Fruit fly (Drosophila melanogaster) whole organism, embryonic: ENCODE measurements around the gene Obp99b.

Source experiments
- Antp ChIP-seq: fragments of 200-800 bp; sonication (Bioruptor generic); optimal IDR thresholded peaks from 3 replicates; lab custom pipeline; 2016; ENCODE audit warnings: missing biosample characterization, missing genetic modification characterization
- CG1024 ChIP-seq: fragments of 200-800 bp; sonication (Bioruptor generic); IDR thresholded peaks from 2 replicates; pipeline ENCODE4 v1.3.6; 2022; ENCODE audit warnings: missing biosample characterization, missing genetic modification characterization
- CG10267 ChIP-seq: fragments of 200-800 bp; sonication (Bioruptor generic); optimal IDR thresholded peaks from 2 replicates; lab custom pipeline; 2018; ENCODE audit warnings: missing biosample characterization, mild to moderate bottlenecking, missing genetic modification characterization, moderate library complexity
- CG11085 ChIP-seq: fragments of 200-800 bp; sonication (Bioruptor generic); IDR thresholded peaks from 2 replicates; pipeline ENCODE4 v1.3.6; 2022; ENCODE audit warnings: missing biosample characterization, missing genetic modification characterization
- CG11093 ChIP-seq: fragments of 200-800 bp; sonication (Bioruptor generic); IDR thresholded peaks from 3 replicates; pipeline ENCODE4 v1.3.6; 2022; ENCODE audit warnings: missing biosample characterization, missing genetic modification characterization
- CG11504 ChIP-seq: fragments of 200-800 bp; sonication (Bioruptor generic); optimal IDR thresholded peaks from 3 replicates; lab custom pipeline; 2019; ENCODE audit warnings: missing biosample characterization, mild to moderate bottlenecking, missing genetic modification characterization, moderate library complexity
- CG13424 ChIP-seq: fragments of 200-800 bp; sonication (Bioruptor generic); optimal IDR thresholded peaks from 2 replicates; lab custom pipeline; 2019; ENCODE audit warnings: missing biosample characterization, mild to moderate bottlenecking, missing genetic modification characterization, moderate library complexity
- CG14050 ChIP-seq: fragments of 200-800 bp; sonication (Bioruptor generic); IDR thresholded peaks from 3 replicates; pipeline ENCODE4 v1.3.6; 2022; ENCODE audit warnings: missing biosample characterization, missing genetic modification characterization
- CG1647 ChIP-seq: fragments of 200-800 bp; sonication (Bioruptor generic); optimal IDR thresholded peaks from 3 replicates; lab custom pipeline; 2016; ENCODE audit warnings: missing biosample characterization, missing genetic modification characterization
- CG16779 ChIP-seq: fragments of 200-800 bp; sonication (Bioruptor generic); IDR thresholded peaks from 2 replicates; pipeline ENCODE4 v1.3.6; 2022; ENCODE audit warnings: missing biosample characterization, missing genetic modification characterization
- CG18262 ChIP-seq: fragments of 200-800 bp; optimal IDR thresholded peaks from 3 replicates; lab custom pipeline; 2019; ENCODE audit warnings: missing biosample characterization, mild to moderate bottlenecking, missing genetic modification characterization, moderate library complexity
- CG2202 ChIP-seq: fragments of 200-800 bp; sonication (Bioruptor generic); optimal IDR thresholded peaks from 2 replicates; lab custom pipeline; 2018; ENCODE audit warnings: missing biosample characterization, mild to moderate bottlenecking, missing genetic modification characterization
- CG2712 ChIP-seq: fragments of 200-800 bp; optimal IDR thresholded peaks from 3 replicates; lab custom pipeline; 2019; ENCODE audit warnings: missing biosample characterization, mild to moderate bottlenecking, missing genetic modification characterization, moderate library complexity
- CG30020 ChIP-seq: fragments of 200-800 bp; optimal IDR thresholded peaks from 2 replicates; lab custom pipeline; 2019; ENCODE audit warnings: missing biosample characterization, mild to moderate bottlenecking, missing genetic modification characterization, moderate library complexity
- CG4360 ChIP-seq: fragments of 200-800 bp; sonication (Bioruptor generic); IDR thresholded peaks from 2 replicates; pipeline ENCODE4 v1.3.6; 2022; ENCODE audit warnings: missing biosample characterization, missing genetic modification characterization
- CG43689 ChIP-seq: fragments of 200-800 bp; sonication (Bioruptor generic); IDR thresholded peaks from 2 replicates; pipeline ENCODE4 v1.3.6; 2022; ENCODE audit warnings: missing biosample characterization, missing genetic modification characterization
- CG6854 ChIP-seq: fragments of 200-800 bp; sonication (Bioruptor generic); optimal IDR thresholded peaks from 3 replicates; lab custom pipeline; 2017; ENCODE audit warnings: missing biosample characterization, mild to moderate bottlenecking, missing genetic modification characterization
- CG7372 ChIP-seq: fragments of 200-800 bp; sonication (Bioruptor generic); IDR thresholded peaks from 2 replicates; pipeline ENCODE4 v1.3.6; 2022; ENCODE audit warnings: missing biosample characterization, missing genetic modification characterization
- CG8765 ChIP-seq: fragments of 200-800 bp; sonication (Bioruptor generic); IDR thresholded peaks from 2 replicates; pipeline ENCODE4 v1.3.6; 2022; ENCODE audit warnings: missing biosample characterization, missing genetic modification characterization
- CG9609 ChIP-seq: fragments of 200-800 bp; sonication (Bioruptor generic); optimal IDR thresholded peaks from 3 replicates; lab custom pipeline; 2016; ENCODE audit warnings: missing biosample characterization, missing genetic modification characterization
- Deaf1 ChIP-seq: fragments of 200-800 bp; optimal IDR thresholded peaks from 3 replicates; lab custom pipeline; 2019; ENCODE audit warnings: missing biosample characterization, mild to moderate bottlenecking, missing genetic modification characterization, moderate library complexity
- Dip2 ChIP-seq: fragments of 200-800 bp; sonication (Bioruptor generic); IDR thresholded peaks from 2 replicates; pipeline ENCODE4 v1.3.6; 2022; ENCODE audit warnings: missing biosample characterization, missing genetic modification characterization
- Ets65A ChIP-seq: fragments of 200-800 bp; sonication (Bioruptor generic); peaks from one replicate; lab custom pipeline; 2016; ENCODE audit warnings: missing biosample characterization, missing genetic modification characterization
- HmgZ ChIP-seq: fragments of 200-800 bp; sonication (Bioruptor generic); optimal IDR thresholded peaks from 2 replicates; lab custom pipeline; 2018; ENCODE audit warnings: missing biosample characterization, mild to moderate bottlenecking, missing genetic modification characterization
- Hr78 ChIP-seq, 2 experiments: fragments of 200-800 bp in 1 of 2; fragments of >200 bp in 1 of 2; sonication (Bioruptor generic) in 1 of 2; optimal IDR thresholded peaks; 2 replicates each; lab custom pipeline; 2017 to 2019; ENCODE audit warnings: missing biosample characterization in 2 of 2, missing genetic modification characterization in 2 of 2, mild to moderate bottlenecking in 1 of 2, moderate library complexity in 1 of 2
- MTF-1 ChIP-seq: fragments of 200-800 bp; sonication (Bioruptor generic); optimal IDR thresholded peaks from 2 replicates; lab custom pipeline; 2018; ENCODE audit warnings: missing biosample characterization, mild to moderate bottlenecking, missing genetic modification characterization, borderline replicate concordance
- Meics ChIP-seq: fragments of 200-800 bp; sonication (Bioruptor generic); optimal IDR thresholded peaks from 2 replicates; lab custom pipeline; 2017; ENCODE audit warnings: missing biosample characterization, mild to moderate bottlenecking, missing genetic modification characterization
- Side ChIP-seq: fragments of 200-800 bp; sonication (Bioruptor generic); optimal IDR thresholded peaks from 2 replicates; lab custom pipeline; 2016; ENCODE audit warnings: missing biosample characterization, missing genetic modification characterization
- ac ChIP-seq: fragments of 200-800 bp; sonication (Bioruptor generic); optimal IDR thresholded peaks from 3 replicates; lab custom pipeline; 2017; ENCODE audit warnings: missing biosample characterization, mild to moderate bottlenecking, missing genetic modification characterization
- aop ChIP-seq: fragments of 200-800 bp; sonication (Bioruptor generic); IDR thresholded peaks from 2 replicates; pipeline ENCODE4 v1.3.6; 2022; ENCODE audit warnings: missing biosample characterization, missing genetic modification characterization
- bigmax ChIP-seq: fragments of 200-800 bp; sonication (Bioruptor generic); optimal IDR thresholded peaks from 2 replicates; lab custom pipeline; 2018; ENCODE audit warnings: missing biosample characterization, mild to moderate bottlenecking, missing genetic modification characterization
- chm ChIP-seq: fragments of 200-800 bp; sonication (Bioruptor generic); IDR thresholded peaks from 2 replicates; pipeline ENCODE4 v1.3.6; 2022; ENCODE audit warnings: missing biosample characterization, missing genetic modification characterization
- croc ChIP-seq: fragments of 200-800 bp; sonication (Bioruptor generic); conservative IDR thresholded peaks from 3 replicates; pipeline ENCODE4 v1.3.6; 2022; ENCODE audit warnings: missing biosample characterization, missing genetic modification characterization
- dan ChIP-seq: fragments of 200-800 bp; sonication (Bioruptor generic); IDR thresholded peaks from 2 replicates; pipeline ENCODE4 v1.3.6; 2022; ENCODE audit warnings: missing biosample characterization, missing genetic modification characterization
- danr ChIP-seq: fragments of 200-800 bp; sonication (Bioruptor generic); IDR thresholded peaks from 2 replicates; pipeline ENCODE4 v1.3.6; 2022; ENCODE audit warnings: missing biosample characterization, missing genetic modification characterization
- ewg ChIP-seq: fragments of 200-800 bp; sonication (Bioruptor generic); optimal IDR thresholded peaks from 3 replicates; lab custom pipeline; 2017; ENCODE audit warnings: mild to moderate bottlenecking, missing biosample characterization, missing genetic modification reagents, missing genetic modification characterization
- fd64A ChIP-seq: fragments of 200-800 bp; sonication (Bioruptor generic); optimal IDR thresholded peaks from 3 replicates; lab custom pipeline; 2018; ENCODE audit warnings: missing biosample characterization, mild to moderate bottlenecking, missing genetic modification characterization
- fd96Cb ChIP-seq: fragments of 200-800 bp; sonication (Bioruptor generic); optimal IDR thresholded peaks from 2 replicates; lab custom pipeline; 2018; ENCODE audit warnings: missing biosample characterization, mild to moderate bottlenecking, missing genetic modification characterization, moderate library complexity
- gt ChIP-seq: fragments of 200-800 bp; sonication (Bioruptor generic); IDR thresholded peaks from 2 replicates; pipeline ENCODE4 v1.3.6; 2022; ENCODE audit warnings: missing biosample characterization, missing genetic modification characterization
- hth ChIP-seq: fragments of >200 bp; optimal IDR thresholded peaks from 2 replicates; lab custom pipeline; 2017; ENCODE audit warnings: inconsistent platforms
- insv ChIP-seq, 2 experiments: fragments of 200-800 bp; sonication (Bioruptor generic); optimal IDR thresholded peaks; 3 replicates each; lab custom pipeline; 2016 to 2018; ENCODE audit warnings: missing biosample characterization in 2 of 2, missing genetic modification characterization in 2 of 2
- lilli ChIP-seq: fragments of 200-800 bp; sonication (Bioruptor generic); optimal IDR thresholded peaks from 3 replicates; lab custom pipeline; 2016; ENCODE audit warnings: missing biosample characterization, missing genetic modification characterization
- maf-S ChIP-seq: fragments of 200-800 bp; sonication (Bioruptor generic); optimal IDR thresholded peaks from 2 replicates; lab custom pipeline; 2016; ENCODE audit warnings: missing biosample characterization, missing genetic modification characterization
- mirr ChIP-seq: fragments of 200-800 bp; sonication (Bioruptor generic); optimal IDR thresholded peaks from 3 replicates; lab custom pipeline; 2018; ENCODE audit warnings: missing biosample characterization, mild to moderate bottlenecking, missing genetic modification characterization
- nmo ChIP-seq: fragments of 200-800 bp; sonication (Bioruptor generic); optimal IDR thresholded peaks from 2 replicates; lab custom pipeline; 2018; ENCODE audit warnings: missing biosample characterization, mild to moderate bottlenecking, missing genetic modification characterization, moderate library complexity
- ranshi ChIP-seq: fragments of 200-800 bp; sonication (Bioruptor generic); IDR thresholded peaks from 2 replicates; pipeline ENCODE4 v1.3.6; 2022; ENCODE audit warnings: missing biosample characterization, missing genetic modification characterization
- sim ChIP-seq: fragments of 200-800 bp; sonication (Bioruptor generic); IDR thresholded peaks from 2 replicates; pipeline ENCODE4 v1.3.6; 2022; ENCODE audit warnings: missing biosample characterization, missing genetic modification characterization
- tna ChIP-seq: fragments of 200-800 bp; sonication (Bioruptor generic); IDR thresholded peaks from 2 replicates; pipeline ENCODE4 v1.3.6; 2022; ENCODE audit warnings: missing biosample characterization, missing genetic modification characterization; ENCODE audit not compliant: partially characterized antibody
- ttk ChIP-seq: fragments of 200-800 bp; sonication (Bioruptor generic); IDR thresholded peaks from 2 replicates; pipeline ENCODE4 v2.1.2; 2022; ENCODE audit warnings: missing biosample characterization, missing genetic modification characterization
- unpg ChIP-seq: fragments of 200-800 bp; sonication (Bioruptor generic); optimal IDR thresholded peaks from 3 replicates; lab custom pipeline; 2018; ENCODE audit warnings: missing biosample characterization, mild to moderate bottlenecking, missing genetic modification characterization, moderate library complexity

Gene Obp99b

DNA sequence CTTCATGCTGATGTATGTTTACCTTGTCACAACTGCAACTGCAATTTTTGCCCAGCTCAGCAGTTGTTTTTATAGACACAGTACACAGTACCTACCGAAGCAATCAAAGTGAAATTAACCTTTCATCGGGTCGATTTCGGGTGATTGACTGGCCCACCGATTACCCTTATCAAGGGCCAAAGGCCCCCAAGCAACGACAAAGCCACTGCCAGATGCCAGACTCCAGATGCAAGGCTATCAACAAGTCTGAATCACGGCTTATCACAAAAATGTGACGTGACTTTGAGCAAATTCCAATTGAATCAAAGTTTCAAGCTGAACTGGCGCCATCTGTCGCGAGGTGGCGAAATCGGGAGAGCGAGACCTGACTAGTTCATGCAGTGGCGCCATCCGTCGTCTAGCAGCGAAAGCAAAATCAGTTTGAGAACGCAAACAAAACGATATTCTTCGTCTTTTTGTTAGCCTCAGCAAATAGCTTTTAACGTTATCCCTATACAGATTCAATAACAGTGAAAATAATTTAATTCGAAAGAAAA lies at the start of gene Obp99b (continued):
- peak; percentile 60 for TF ChIP-seq nmo
- TF ChIP-seq fd64A (GFP tag; lab: Kevin White, UChicago), result peak; percentile 87
- peak; percentile 39; the same call in 1 of the 2 replicates for TF ChIP-seq gt (GFP tag; lab: Robert Waterston, UW)
- peak; percentile 76 for TF ChIP-seq CG9609 (GFP tag; lab: Kevin White, UChicago)
- TF ChIP-seq CG8765 (GFP tag; lab: Robert Waterston, UW), result no peak; the same call in 1 of the 2 replicates
- peak; percentile 88 for TF ChIP-seq mirr (GFP tag; lab: Kevin White, UChicago)
- TF ChIP-seq maf-S (GFP tag; lab: Kevin White, UChicago), result peak; percentile 47
- TF ChIP-seq CG16779 (GFP tag; lab: Robert Waterston, UW), result peak; percentile 75
- no peak for TF ChIP-seq CG4360 (GFP tag; lab: Robert Waterston, UW)
- peak; percentile 71 for TF ChIP-seq CG43689 (GFP tag; lab: Robert Waterston, UW)
- TF ChIP-seq dan (GFP tag; lab: Robert Waterston, UW), result no peak
- peak; percentile 70 for TF ChIP-seq CG11085 (GFP tag; lab: Robert Waterston, UW)
- peak in 1 of 2 experiments; percentile 43 for TF ChIP-seq insv (GFP tag; optimal IDR thresholded peaks at IDR 0.05; lab: Kevin White, UChicago)
- TF ChIP-seq tna, result no peak
- TF ChIP-seq Side (GFP tag; lab: Kevin White, UChicago), result peak; percentile 82
- peak; percentile 84 for TF ChIP-seq Antp (GFP tag; lab: Kevin White, UChicago)
- peak; percentile 32 for TF ChIP-seq lilli
- TF ChIP-seq unpg, result peak; percentile 80
- peak; percentile 47 for TF ChIP-seq fd96Cb (tag; lab: Kevin White, UChicago)
- TF ChIP-seq Dip2 (GFP tag; lab: Robert Waterston, UW), result no peak
- no peak for TF ChIP-seq Hr78 (GFP tag; optimal IDR thresholded peaks at IDR 0.05; lab: Kevin White, UChicago)
- peak; percentile 61; the same call in 2 of the 3 replicates for TF ChIP-seq CG14050
- peak; percentile 83 for TF ChIP-seq ac (GFP tag; lab: Kevin White, UChicago)
- peak; percentile 74; the same call in 1 of the 2 replicates for TF ChIP-seq sim
- peak; percentile 71 for TF ChIP-seq CG2202 (tag; lab: Kevin White, UChicago)
- peak; percentile 62 for TF ChIP-seq CG18262 (tag; lab: Kevin White, UChicago)
- TF ChIP-seq HmgZ, result peak; percentile 24
- TF ChIP-seq Deaf1 (tag; lab: Kevin White, UChicago), result no peak
- peak; percentile 70 for TF ChIP-seq CG2712 (tag; lab: Kevin White, UChicago)
- peak; percentile 32 for TF ChIP-seq bigmax (GFP tag; lab: Kevin White, UChicago)
- peak; percentile 69 for TF ChIP-seq ranshi
- TF ChIP-seq aop (GFP tag; lab: Robert Waterston, UW), result peak; percentile 35; the same call in 1 of the 2 replicates
- TF ChIP-seq hth (lab: Kevin White, UChicago), result no peak
- TF ChIP-seq chm (GFP tag; lab: Robert Waterston, UW), result peak; percentile 87
- TF ChIP-seq CG11093 (GFP tag; lab: Robert Waterston, UW), result peak; percentile 56; the same call in 2 of the 3 replicates
- TF ChIP-seq CG1024, result peak; percentile 83
- TF ChIP-seq danr, result 0 out of 2 replicates have a peak, but pooled peaks have one; percentile 25
- peak; percentile 58 for TF ChIP-seq CG11504 (tag; lab: Kevin White, UChicago)
- TF ChIP-seq MTF-1 (GFP tag; lab: Kevin White, UChicago), result peak; percentile 93
- TF ChIP-seq CG1647 (GFP tag; lab: Kevin White, UChicago), result peak; percentile 8
- TF ChIP-seq Ets65A (GFP tag; lab: Kevin White, UChicago), result peak; percentile 92
- peak; percentile 85 for TF ChIP-seq Meics (GFP tag; lab: Kevin White, UChicago)
- TF ChIP-seq ttk (GFP tag; lab: Robert Waterston, UW), result peak; percentile 64
- TF ChIP-seq CG30020 (tag; lab: Kevin White, UChicago), result no peak
- TF ChIP-seq CG10267 (tag; lab: Kevin White, UChicago), result peak; percentile 46
- peak; percentile 67 for TF ChIP-seq CG6854 (GFP tag; lab: Kevin White, UChicago)
- TF ChIP-seq CG7372, result peak; percentile 60; the same call in 1 of the 2 replicates
- TF ChIP-seq croc (GFP tag; lab: Robert Waterston, UW), result peak; percentile 48; the same call in 2 of the 3 replicates
- peak; percentile 80 for TF ChIP-seq ewg (GFP tag; lab: Kevin White, UChicago)
- peak; percentile 71 for TF ChIP-seq CG13424
